Fruit fly (Drosophila melanogaster): ENCODE measurements around the gene exd.

- TF ChIP-seq CG15710 (tag; optimal IDR thresholded peaks at IDR 0.05) = no peak
- TF ChIP-seq CG8159 (tag; optimal IDR thresholded peaks at IDR 0.05) = no peak
- no peak for TF ChIP-seq CG12605 (GFP tag; IDR thresholded peaks at IDR 0.05)
- TF ChIP-seq Ets98B (GFP tag; IDR thresholded peaks at IDR 0.05) = no peak
- TF ChIP-seq CG32121 (GFP tag; IDR thresholded peaks at IDR 0.05) = no peak
Observed at dm6 chrX:16005551-16006197, 13.4 kb downstream of the exd start, which contains the start of the genes vap and CG12698.

Measured in whole organism, pupa.